Worm (Caenorhabditis elegans) whole organism, early embryonic: ENCODE results near the gene Y11D7A.19.
A peak's percentile ranks its signal among the peaks of the same experiment; 100 is the strongest.

Experiments
- aly-1 ChIP-seq: sonication (generic microtip); optimal IDR thresholded peaks from 2 replicates; lab custom pipeline; 2016; ENCODE audit warnings: missing genetic modification characterization, missing compliant biosample characterization
- ceh-13 ChIP-seq: fragments of 200-800 bp; sonication (Bioruptor generic); optimal IDR thresholded peaks from 2 replicates; lab custom pipeline; 2018; ENCODE audit warnings: mild to moderate bottlenecking, missing genetic modification characterization, missing compliant biosample characterization
- ceh-36 ChIP-seq: sonication (generic microtip); optimal IDR thresholded peaks from 2 replicates; lab custom pipeline; 2016; ENCODE audit warnings: missing genetic modification characterization, inconsistent platforms, missing compliant biosample characterization
- hmg-4 ChIP-seq: fragments of 200-800 bp; sonication (Bioruptor generic); optimal IDR thresholded peaks from 2 replicates; lab custom pipeline; 2018; ENCODE audit warnings: mild to moderate bottlenecking, missing genetic modification characterization, missing compliant biosample characterization

ce11 chrIV:9268916-9269315 is 2.6 kb upstream of the Y11D7A.19 start:
- no peak for TF ChIP-seq hmg-4
- no peak for TF ChIP-seq ceh-13 (GFP tag; lab: Kevin White, UChicago)
- peak; percentile 77 for TF ChIP-seq aly-1 (tag; lab: Kevin White, UChicago)
- no peak for TF ChIP-seq ceh-36 (tag; lab: Kevin White, UChicago)
